Worm (Caenorhabditis elegans) whole organism, L4 larva: Measurements from ENCODE around the gene sprp-4.
A peak's percentile ranks its signal among the peaks of the same experiment; 100 is the strongest.

Experiments used
- F26F4.8 ChIP-seq: fragments of 200-800 bp; sonication (Bioruptor generic); conservative IDR thresholded peaks from 2 replicates; pipeline ENCODE4 v1.3.6; 2022; ENCODE audit warnings: missing genetic modification characterization, missing compliant biosample characterization
- Y105C5A.15 ChIP-seq: fragments of 200-800 bp; sonication (Bioruptor generic); IDR thresholded peaks from 2 replicates; pipeline ENCODE4 v1.3.6; 2022; ENCODE audit warnings: missing genetic modification characterization, missing compliant biosample characterization
- Y48G9A.11 ChIP-seq: fragments of 200-800 bp; sonication (Bioruptor generic); IDR thresholded peaks from 2 replicates; pipeline ENCODE4 v1.3.6; 2022; ENCODE audit warnings: missing genetic modification reagents, missing genetic modification characterization, missing compliant biosample characterization
- Y75B8A.6 ChIP-seq: fragments of 200-800 bp; sonication (Bioruptor generic); IDR thresholded peaks from 2 replicates; pipeline ENCODE4 v1.3.6; 2022; ENCODE audit warnings: missing genetic modification reagents, missing genetic modification characterization, missing compliant biosample characterization
- ZK337.2 ChIP-seq: fragments of 200-800 bp; sonication (Bioruptor generic); IDR thresholded peaks from 2 replicates; pipeline ENCODE4 v1.3.6; 2022; ENCODE audit warnings: missing genetic modification reagents, missing genetic modification characterization, missing compliant biosample characterization
- aha-1 ChIP-seq: fragments of 150-350 bp; peaks from one replicate; lab custom pipeline; 2014; ENCODE audit warnings: missing biosample characterization, missing genetic modification characterization
- aly-2 ChIP-seq: sonication (generic microtip); optimal IDR thresholded peaks from 2 replicates; lab custom pipeline; 2018; ENCODE audit warnings: missing biosample characterization, missing genetic modification characterization
- ceh-20 ChIP-seq: fragments of 200-800 bp; sonication (Bioruptor generic); IDR thresholded peaks from 2 replicates; pipeline ENCODE4 v1.3.6; 2022; ENCODE audit warnings: missing genetic modification reagents, missing genetic modification characterization, missing compliant biosample characterization
- ceh-82 ChIP-seq: sonication (generic microtip); optimal IDR thresholded peaks from 2 replicates; lab custom pipeline; 2017; ENCODE audit warnings: missing biosample characterization, missing genetic modification characterization
- daf-12 ChIP-seq: fragments of 150-350 bp; optimal IDR thresholded peaks from 2 replicates; lab custom pipeline; 2014; ENCODE audit warnings: missing biosample characterization, missing genetic modification reagents, missing genetic modification characterization
- daf-16 ChIP-seq, 3 experiments: sonication (generic microtip); optimal IDR thresholded peaks; 2 replicates each; lab custom pipeline; 2016 to 2017; ENCODE audit warnings: missing genetic modification characterization in 3 of 3, missing genetic modification reagents in 3 of 3, mild to moderate bottlenecking in 2 of 3, missing compliant biosample characterization in 2 of 3, missing biosample characterization in 1 of 3, moderate library complexity in 1 of 3
- daf-19 ChIP-seq: fragments of 200-800 bp; sonication (Bioruptor generic); conservative IDR thresholded peaks from 2 replicates; pipeline ENCODE4 v1.3.6; 2022; ENCODE audit warnings: missing genetic modification characterization, missing compliant biosample characterization
- dmd-6 ChIP-seq: fragments of 200-800 bp; sonication (Bioruptor generic); IDR thresholded peaks from 2 replicates; pipeline ENCODE4 v1.3.6; 2022; ENCODE audit warnings: missing genetic modification reagents, missing genetic modification characterization, missing compliant biosample characterization
- dmd-8 ChIP-seq: fragments of 200-800 bp; sonication (Bioruptor generic); IDR thresholded peaks from 2 replicates; pipeline ENCODE4 v1.3.6; 2022; ENCODE audit warnings: missing genetic modification characterization, missing compliant biosample characterization
- duxl-1 ChIP-seq: sonication (generic microtip); optimal IDR thresholded peaks from 2 replicates; lab custom pipeline; 2016; ENCODE audit warnings: mild to moderate bottlenecking, missing genetic modification characterization, moderate library complexity, missing compliant biosample characterization; ENCODE audit not compliant: poor library complexity
- dve-1 ChIP-seq: sonication (generic microtip); optimal IDR thresholded peaks from 2 replicates; lab custom pipeline; 2017; ENCODE audit warnings: antibody characterized with exemption, mild to moderate bottlenecking, missing genetic modification characterization, missing compliant biosample characterization; ENCODE audit not compliant: insufficient read depth
- egl-27 ChIP-seq: sonication (generic microtip); optimal IDR thresholded peaks from 3 replicates; lab custom pipeline; 2017; ENCODE audit warnings: missing biosample characterization, missing genetic modification reagents, missing genetic modification characterization
- fos-1 ChIP-seq: fragments of 150-350 bp; optimal IDR thresholded peaks from 2 replicates; lab custom pipeline; 2014; ENCODE audit warnings: missing biosample characterization, missing genetic modification characterization
- hlh-11 ChIP-seq: fragments of 200-800 bp; sonication (Bioruptor generic); optimal IDR thresholded peaks from 2 replicates; lab custom pipeline; 2018; ENCODE audit warnings: mild to moderate bottlenecking, missing genetic modification characterization, missing compliant biosample characterization
- hlh-30 ChIP-seq: sonication (generic microtip); optimal IDR thresholded peaks from 2 replicates; lab custom pipeline; 2017; ENCODE audit warnings: antibody characterized with exemption, mild to moderate bottlenecking, missing genetic modification characterization, missing compliant biosample characterization; ENCODE audit not compliant: insufficient read depth
- lin-1 ChIP-seq: fragments of 200-800 bp; sonication (Bioruptor generic); IDR thresholded peaks from 2 replicates; pipeline ENCODE4 v1.3.6; 2022; ENCODE audit warnings: missing genetic modification reagents, missing genetic modification characterization, missing compliant biosample characterization
- lin-15B ChIP-seq: fragments of 150-350 bp; sonication (generic microtip); optimal IDR thresholded peaks from 3 replicates; lab custom pipeline; 2014; ENCODE audit warnings: missing biosample characterization, missing genetic modification characterization
- lir-3 ChIP-seq: sonication (generic microtip); optimal IDR thresholded peaks from 2 replicates; lab custom pipeline; 2016; ENCODE audit warnings: mild to moderate bottlenecking, missing genetic modification characterization, missing compliant biosample characterization
- lsy-2 ChIP-seq, 2 experiments: fragments of 150-350 bp in 1 of 2; sonication (generic microtip) in 1 of 2; optimal IDR thresholded peaks; 2 replicates each; lab custom pipeline; 2014 to 2017; ENCODE audit warnings: missing biosample characterization in 2 of 2, missing genetic modification characterization in 2 of 2
- madf-9 ChIP-seq: fragments of 200-800 bp; sonication (Bioruptor generic); conservative IDR thresholded peaks from 2 replicates; pipeline ENCODE4 v1.3.6; 2022; ENCODE audit warnings: missing genetic modification reagents, missing genetic modification characterization, missing compliant biosample characterization
- mep-1 ChIP-seq: fragments of 150-350 bp; sonication (generic microtip); optimal IDR thresholded peaks from 3 replicates; lab custom pipeline; 2014; ENCODE audit warnings: missing biosample characterization, missing genetic modification characterization
- mes-2 ChIP-seq: sonication (generic microtip); optimal IDR thresholded peaks from 2 replicates; lab custom pipeline; 2016; ENCODE audit warnings: missing genotype, mild to moderate bottlenecking, missing genetic modification characterization, missing compliant biosample characterization; ENCODE audit not compliant: poor library complexity, severe bottlenecking
- mxl-3 ChIP-seq: fragments of 200-800 bp; sonication (Bioruptor generic); optimal IDR thresholded peaks from 2 replicates; lab custom pipeline; 2018; ENCODE audit warnings: mild to moderate bottlenecking, missing genetic modification characterization, missing compliant biosample characterization
- nhr-10 ChIP-seq: fragments of 150-350 bp; optimal IDR thresholded peaks from 2 replicates; lab custom pipeline; 2014; ENCODE audit warnings: missing biosample characterization, missing genetic modification characterization
- nhr-11 ChIP-seq: fragments of 150-350 bp; optimal IDR thresholded peaks from 2 replicates; lab custom pipeline; 2014; ENCODE audit warnings: missing biosample characterization, missing genetic modification characterization
- nhr-28 ChIP-seq: fragments of 150-350 bp; optimal IDR thresholded peaks from 2 replicates; lab custom pipeline; 2014; ENCODE audit warnings: missing biosample characterization, missing genetic modification characterization
- nhr-48 ChIP-seq: sonication (generic microtip); optimal IDR thresholded peaks from 2 replicates; lab custom pipeline; 2016; ENCODE audit warnings: mild to moderate bottlenecking, missing genetic modification characterization, missing compliant biosample characterization
- nhr-76 ChIP-seq: fragments of 150-350 bp; optimal IDR thresholded peaks from 2 replicates; lab custom pipeline; 2014; ENCODE audit warnings: missing biosample characterization, missing genetic modification characterization
- nhr-77 ChIP-seq: fragments of 150-350 bp; optimal IDR thresholded peaks from 2 replicates; lab custom pipeline; 2014; ENCODE audit warnings: missing biosample characterization, missing genetic modification characterization
- php-3 ChIP-seq: fragments of 200-800 bp; sonication (Bioruptor generic); IDR thresholded peaks from 2 replicates; pipeline ENCODE4 v1.3.6; 2022; ENCODE audit warnings: missing genetic modification reagents, missing genetic modification characterization, missing compliant biosample characterization
- pqm-1 ChIP-seq: sonication (generic microtip); optimal IDR thresholded peaks from 2 replicates; lab custom pipeline; 2017; ENCODE audit warnings: missing biosample characterization, missing genetic modification characterization
- rbr-2 ChIP-seq: sonication (generic microtip); optimal IDR thresholded peaks from 2 replicates; lab custom pipeline; 2016; ENCODE audit warnings: missing genotype, missing genetic modification characterization, missing compliant biosample characterization
- spr-1 ChIP-seq: sonication (generic microtip); optimal IDR thresholded peaks from 2 replicates; lab custom pipeline; 2016; ENCODE audit warnings: mild to moderate bottlenecking, missing genetic modification characterization, missing compliant biosample characterization
- spr-3 ChIP-seq: fragments of 200-800 bp; sonication (Bioruptor generic); optimal IDR thresholded peaks from 2 replicates; lab custom pipeline; 2018; ENCODE audit warnings: mild to moderate bottlenecking, missing genetic modification characterization, missing compliant biosample characterization
- tra-1 ChIP-seq: fragments of 200-800 bp; sonication (Bioruptor generic); IDR thresholded peaks from 2 replicates; pipeline ENCODE4 v1.3.6; 2022; ENCODE audit warnings: missing genetic modification reagents, missing genetic modification characterization, missing compliant biosample characterization
- zip-11 ChIP-seq: fragments of 200-800 bp; sonication (Bioruptor generic); IDR thresholded peaks from 2 replicates; pipeline ENCODE4 v1.3.6; 2022; ENCODE audit warnings: missing genetic modification characterization, missing compliant biosample characterization

The sprp-4 gene

ce11 chrX:8835887-8836348 is 17.5 kb downstream of the sprp-4 start, which contains the start of gene C28G1.2 (continued):
- TF ChIP-seq dmd-8 (GFP tag; lab: Robert Waterston, UW) (peak; percentile 98), nhr-48 (peak; percentile 82), nhr-10 (tag; lab: Kevin White, UChicago) (peak; percentile 18), mep-1 (tag; lab: Kevin White, UChicago) (peak; percentile 97), aly-2 (tag; lab: Kevin White, UChicago) (no peak), Y105C5A.15 (GFP tag; lab: Robert Waterston, UW) (peak; percentile 89), spr-1 (tag; lab: Kevin White, UChicago) (peak; percentile 92), ceh-82 (peak; percentile 14), lin-1 (GFP tag; lab: Robert Waterston, UW) (peak; percentile 83), nhr-11 (tag; lab: Kevin White, UChicago) (peak; percentile 79), daf-19 (GFP tag; lab: Robert Waterston, UW) (peak; percentile 96), daf-12 (tag; lab: Kevin White, UChicago) (no peak), nhr-76 (tag; lab: Kevin White, UChicago) (no peak), spr-3 (GFP tag; lab: Kevin White, UChicago) (peak; percentile 87), zip-11 (0 out of 2 replicates have a peak, but pooled peaks have one; percentile 78), F26F4.8 (GFP tag; lab: Robert Waterston, UW) (peak; percentile 95), lir-3 (tag; lab: Kevin White, UChicago) (peak; percentile 88), ceh-20 (GFP tag; lab: Robert Waterston, UW) (peak; percentile 97)

DNA sequence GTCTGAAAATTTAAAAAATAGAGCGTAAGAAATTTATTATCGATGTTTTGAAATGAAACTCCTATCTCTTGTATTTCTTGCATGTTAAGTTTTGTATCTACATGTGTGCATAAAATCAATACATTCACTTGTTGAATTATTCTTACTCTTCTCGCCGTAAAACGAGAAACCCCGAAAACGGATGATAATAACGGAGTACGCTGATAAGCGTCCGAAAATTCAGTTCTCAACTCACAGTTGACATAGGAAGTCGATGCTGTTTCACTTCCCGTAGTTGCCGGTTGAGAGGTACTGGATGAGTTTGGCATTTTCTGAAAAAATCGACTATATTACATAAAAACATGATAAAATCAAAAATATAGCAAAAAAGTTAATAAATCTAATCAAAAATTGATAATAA is 18.0 kb downstream of the sprp-4 start, which contains the start of gene sec-15:
Gene sec-15 (minus strand): TSS at position 311 of the 400 bp plus-strand sequence.
- no peak for TF ChIP-seq daf-16 (GFP tag; optimal IDR thresholded peaks at IDR 0.05; lab: Kevin White, UChicago)
- TF ChIP-seq daf-16 (tag; optimal IDR thresholded peaks at IDR 0.05; lab: Kevin White, UChicago): peak; percentile 45
- no peak for TF ChIP-seq fos-1 (tag; lab: Kevin White, UChicago)
- TF ChIP-seq pqm-1 (tag; lab: Kevin White, UChicago): peak; percentile 81

ce11 chrX:8831162-8831561 is 22.3 kb downstream of the sprp-4 start, which contains the start of gene C28G1.6:
TSS of gene C28G1.6 (minus strand) at chrX:8831262.
- TF ChIP-seq mes-2 (no peak), daf-16 (GFP tag; optimal IDR thresholded peaks at IDR 0.05; lab: Kevin White, UChicago) (no peak), daf-16 (tag; optimal IDR thresholded peaks at IDR 0.05; lab: Kevin White, UChicago) (peak; percentile 36), dmd-6 (peak; percentile 12; the same call in 1 of the 2 replicates), pqm-1 (tag; lab: Kevin White, UChicago) (peak; percentile 17), Y75B8A.6 (no peak)

ce11 chrX:8828365-8828764 is 25.1 kb downstream of the sprp-4 start, which contains the start of gene rcs-1:
TSS of gene rcs-1 (minus strand) at chrX:8828540.
- TF ChIP-seq Y48G9A.11 (GFP tag; lab: Robert Waterston, UW): no peak
- no peak for TF ChIP-seq rbr-2
- peak; percentile 54 for TF ChIP-seq pqm-1 (tag; lab: Kevin White, UChicago)
- TF ChIP-seq daf-16 (GFP tag; optimal IDR thresholded peaks at IDR 0.05; lab: Kevin White, UChicago): no peak
- peak; percentile 6 for TF ChIP-seq daf-16 (tag; optimal IDR thresholded peaks at IDR 0.05; lab: Kevin White, UChicago)
- no peak for TF ChIP-seq madf-9

ce11 chrX:8824437-8824836 is 29.0 kb downstream of the sprp-4 start, which contains the start of gene ifd-1:
TSS of gene ifd-1 (minus strand) at chrX:8824448.
- TF ChIP-seq hlh-11 (tag; lab: Kevin White, UChicago) (peak; percentile 73), lsy-2 (tag; optimal IDR thresholded peaks at IDR 0.05; lab: Kevin White, UChicago) (peak in 1 of 2 experiments; percentile 11), hlh-30 (tag; lab: Kevin White, UChicago) (peak; percentile 23), ZK337.2 (GFP tag; lab: Robert Waterston, UW) (no peak), daf-16 (GFP tag; optimal IDR thresholded peaks at IDR 0.05; lab: Kevin White, UChicago) (no peak), daf-16 (tag; optimal IDR thresholded peaks at IDR 0.05; lab: Kevin White, UChicago) (peak; percentile 78), egl-27 (tag; lab: Kevin White, UChicago) (no peak), nhr-48 (peak; percentile 10), nhr-28 (tag; lab: Kevin White, UChicago) (peak; percentile 81), pqm-1 (tag; lab: Kevin White, UChicago) (peak; percentile 98), dmd-6 (peak; percentile 51; the same call in 1 of the 2 replicates), lin-15B (no peak), duxl-1 (tag; lab: Kevin White, UChicago) (no peak), mxl-3 (GFP tag; lab: Kevin White, UChicago) (peak; percentile 16), aha-1 (tag; lab: Kevin White, UChicago) (peak; percentile 43), dve-1 (tag; lab: Kevin White, UChicago) (peak; percentile 82), tra-1 (GFP tag; lab: Robert Waterston, UW) (0 out of 2 replicates have a peak, but pooled peaks have one; percentile 38), nhr-77 (tag; lab: Kevin White, UChicago) (peak; percentile 40), php-3 (GFP tag; lab: Robert Waterston, UW) (peak; percentile 66; the same call in 1 of the 2 replicates)
